Fruit fly (Drosophila melanogaster) whole organism, embryonic: ENCODE measurements around the gene ple.

Experiments
- BEAF-32 ChIP-seq: fragments of 200-800 bp; sonication (Bioruptor generic); optimal IDR thresholded peaks from 3 replicates; lab custom pipeline; 2017; ENCODE audit warnings: missing biosample characterization, missing genetic modification characterization, mild to moderate bottlenecking, moderate library complexity, missing genetic modification reagents
- CG10462 ChIP-seq: fragments of 200-800 bp; sonication (Bioruptor generic); optimal IDR thresholded peaks from 2 replicates; lab custom pipeline; 2016; ENCODE audit warnings: missing biosample characterization, missing genetic modification characterization
- CG11723 ChIP-seq: fragments of 200-800 bp; sonication (Bioruptor generic); optimal IDR thresholded peaks from 2 replicates; lab custom pipeline; 2017; ENCODE audit warnings: missing biosample characterization, mild to moderate bottlenecking, missing genetic modification characterization
- CG12155 ChIP-seq: fragments of 200-800 bp; sonication (Bioruptor generic); optimal IDR thresholded peaks from 3 replicates; lab custom pipeline; 2016; ENCODE audit warnings: missing biosample characterization, missing genetic modification characterization
- CG13424 ChIP-seq: fragments of 200-800 bp; sonication (Bioruptor generic); optimal IDR thresholded peaks from 2 replicates; lab custom pipeline; 2019; ENCODE audit warnings: missing biosample characterization, mild to moderate bottlenecking, missing genetic modification characterization, moderate library complexity
- CG13775 ChIP-seq: fragments of 200-800 bp; sonication (Bioruptor generic); optimal IDR thresholded peaks from 3 replicates; lab custom pipeline; 2017; ENCODE audit warnings: missing biosample characterization, mild to moderate bottlenecking, missing genetic modification characterization
- CG14014 ChIP-seq: fragments of 200-800 bp; sonication (Bioruptor generic); IDR thresholded peaks from 2 replicates; pipeline ENCODE4 v1.3.6; 2022; ENCODE audit warnings: missing biosample characterization, missing genetic modification characterization
- CG14441 ChIP-seq: fragments of 200-800 bp; sonication (Bioruptor generic); IDR thresholded peaks from 2 replicates; pipeline ENCODE4 v1.3.6; 2022; ENCODE audit warnings: missing biosample characterization, missing genetic modification characterization
- CG16779 ChIP-seq: fragments of 200-800 bp; sonication (Bioruptor generic); IDR thresholded peaks from 2 replicates; pipeline ENCODE4 v1.3.6; 2022; ENCODE audit warnings: missing biosample characterization, missing genetic modification characterization
- CG17359 ChIP-seq: fragments of 200-800 bp; sonication (Bioruptor generic); optimal IDR thresholded peaks from 3 replicates; lab custom pipeline; 2018; ENCODE audit warnings: missing biosample characterization, mild to moderate bottlenecking, missing genetic modification characterization, moderate library complexity
- CG17829 ChIP-seq: fragments of 200-800 bp; optimal IDR thresholded peaks from 2 replicates; lab custom pipeline; 2019; ENCODE audit warnings: missing biosample characterization, mild to moderate bottlenecking, missing genetic modification characterization, moderate library complexity
- CG2678 ChIP-seq: fragments of 200-800 bp; sonication (Bioruptor generic); optimal IDR thresholded peaks from 3 replicates; lab custom pipeline; 2019; ENCODE audit warnings: missing biosample characterization, mild to moderate bottlenecking, missing genetic modification characterization, moderate library complexity
- CG2712 ChIP-seq: fragments of 200-800 bp; optimal IDR thresholded peaks from 3 replicates; lab custom pipeline; 2019; ENCODE audit warnings: missing biosample characterization, mild to moderate bottlenecking, missing genetic modification characterization, moderate library complexity
- CG3838 ChIP-seq: fragments of 200-800 bp; sonication (Bioruptor generic); optimal IDR thresholded peaks from 3 replicates; lab custom pipeline; 2016; ENCODE audit warnings: missing biosample characterization, missing genetic modification characterization
- CG3847 ChIP-seq: fragments of 200-800 bp; sonication (Bioruptor generic); IDR thresholded peaks from 2 replicates; pipeline ENCODE4 v1.3.6; 2022; ENCODE audit warnings: missing biosample characterization, missing genetic modification characterization
- CG5180 ChIP-seq: fragments of 200-800 bp; sonication (Bioruptor generic); optimal IDR thresholded peaks from 3 replicates; lab custom pipeline; 2017; ENCODE audit warnings: missing biosample characterization, missing genetic modification characterization, mild to moderate bottlenecking, moderate library complexity, missing genetic modification reagents
- CG6175 ChIP-seq: fragments of 200-800 bp; sonication (Bioruptor generic); IDR thresholded peaks from 3 replicates; pipeline ENCODE4 v1.3.6; 2022; ENCODE audit warnings: missing biosample characterization, missing genetic modification characterization
- CG6791 ChIP-seq: fragments of 200-800 bp; sonication (Bioruptor generic); IDR thresholded peaks from 3 replicates; pipeline ENCODE4 v1.3.6; 2022; ENCODE audit warnings: missing biosample characterization, missing genetic modification characterization; ENCODE audit not compliant: partially characterized antibody
- CG7963 ChIP-seq: fragments of 200-800 bp; sonication (Bioruptor generic); IDR thresholded peaks from 3 replicates; pipeline ENCODE4 v1.3.6; 2022; ENCODE audit warnings: missing biosample characterization, missing genetic modification characterization; ENCODE audit not compliant: partially characterized antibody
- CG8944 ChIP-seq: fragments of 200-800 bp; sonication (Bioruptor generic); optimal IDR thresholded peaks from 3 replicates; lab custom pipeline; 2016; ENCODE audit warnings: missing biosample characterization, missing genetic modification characterization
- CHES-1-like ChIP-seq: fragments of 200-800 bp; sonication (Bioruptor generic); optimal IDR thresholded peaks from 2 replicates; lab custom pipeline; 2016; ENCODE audit warnings: missing biosample characterization, missing genetic modification characterization
- Chrac-16 ChIP-seq: fragments of 200-800 bp; sonication (Bioruptor generic); optimal IDR thresholded peaks from 3 replicates; lab custom pipeline; 2016; ENCODE audit warnings: missing biosample characterization, missing genetic modification characterization
- Deaf1 ChIP-seq: fragments of 200-800 bp; optimal IDR thresholded peaks from 3 replicates; lab custom pipeline; 2019; ENCODE audit warnings: missing biosample characterization, mild to moderate bottlenecking, missing genetic modification characterization, moderate library complexity
- Dp ChIP-seq: fragments of 200-800 bp; sonication (Bioruptor generic); optimal IDR thresholded peaks from 2 replicates; lab custom pipeline; 2018; ENCODE audit warnings: missing biosample characterization, mild to moderate bottlenecking, missing genetic modification characterization, moderate library complexity
- Drgx ChIP-seq: fragments of 200-800 bp; sonication (Bioruptor generic); IDR thresholded peaks from 2 replicates; pipeline ENCODE4 v1.3.6; 2022; ENCODE audit warnings: missing biosample characterization, missing genetic modification characterization
- HHEX ChIP-seq: fragments of 200-800 bp; sonication (Bioruptor generic); optimal IDR thresholded peaks from 3 replicates; lab custom pipeline; 2017; ENCODE audit warnings: missing biosample characterization, mild to moderate bottlenecking, missing genetic modification characterization, missing genetic modification reagents
- Hr51 ChIP-seq, 2 experiments: fragments of 200-800 bp; sonication (Bioruptor generic); optimal IDR thresholded peaks; 2 replicates in 1 of 2; 3 replicates in 1 of 2; lab custom pipeline; 2016 to 2018; ENCODE audit warnings: missing biosample characterization in 2 of 2, missing genetic modification characterization in 2 of 2, mild to moderate bottlenecking in 1 of 2, moderate library complexity in 1 of 2
- Med ChIP-seq: fragments of 200-800 bp; sonication (Bioruptor generic); peaks from one replicate; lab custom pipeline; 2016; ENCODE audit warnings: missing biosample characterization, missing genetic modification characterization, mild to moderate bottlenecking, inconsistent platforms, moderate library complexity
- Nf-YB ChIP-seq: fragments of 200-800 bp; sonication (Bioruptor generic); optimal IDR thresholded peaks from 3 replicates; lab custom pipeline; 2019; ENCODE audit warnings: missing biosample characterization, mild to moderate bottlenecking, missing genetic modification characterization, moderate library complexity
- Nf-YC ChIP-seq: fragments of 200-800 bp; optimal IDR thresholded peaks from 3 replicates; lab custom pipeline; 2019; ENCODE audit warnings: missing biosample characterization, mild to moderate bottlenecking, missing genetic modification characterization, moderate library complexity
- Taf1 ChIP-seq: fragments of 200-800 bp; sonication (Bioruptor generic); IDR thresholded peaks from 2 replicates; pipeline ENCODE4 v1.3.6; 2022; ENCODE audit warnings: missing biosample characterization, missing genetic modification characterization
- ac ChIP-seq: fragments of 200-800 bp; sonication (Bioruptor generic); optimal IDR thresholded peaks from 3 replicates; lab custom pipeline; 2017; ENCODE audit warnings: missing biosample characterization, mild to moderate bottlenecking, missing genetic modification characterization
- cato ChIP-seq: fragments of 200-800 bp; sonication (Bioruptor generic); optimal IDR thresholded peaks from 2 replicates; lab custom pipeline; 2016; ENCODE audit warnings: missing biosample characterization, missing genetic modification characterization, borderline replicate concordance
- dpn ChIP-seq, 2 experiments: fragments of 200-800 bp; sonication (Bioruptor generic); optimal IDR thresholded peaks; 3 replicates each; lab custom pipeline; 2016; ENCODE audit warnings: missing biosample characterization in 2 of 2, missing genetic modification characterization in 2 of 2
- h ChIP-seq: fragments of >200 bp; optimal IDR thresholded peaks from 2 replicates; lab custom pipeline; 2017
- ham ChIP-seq: fragments of 200-800 bp; sonication (Bioruptor generic); IDR thresholded peaks from 2 replicates; pipeline ENCODE4 v1.3.6; 2022; ENCODE audit warnings: missing biosample characterization, missing genetic modification characterization
- hbn ChIP-seq: fragments of 200-800 bp; sonication (Bioruptor generic); IDR thresholded peaks from 2 replicates; pipeline ENCODE4 v1.3.6; 2022; ENCODE audit warnings: missing biosample characterization, missing genetic modification characterization; ENCODE audit not compliant: partially characterized antibody
- hth ChIP-seq: fragments of >200 bp; optimal IDR thresholded peaks from 2 replicates; lab custom pipeline; 2017; ENCODE audit warnings: inconsistent platforms
- jing ChIP-seq: fragments of 200-800 bp; sonication (Bioruptor generic); optimal IDR thresholded peaks from 2 replicates; lab custom pipeline; 2018; ENCODE audit warnings: missing biosample characterization, mild to moderate bottlenecking, missing genetic modification characterization
- mld ChIP-seq: fragments of 200-800 bp; sonication (Bioruptor generic); IDR thresholded peaks from 3 replicates; pipeline ENCODE4 v1.3.6; 2022; ENCODE audit warnings: missing biosample characterization, missing genetic modification characterization; ENCODE audit not compliant: partially characterized antibody
- odd ChIP-seq: fragments of 200-800 bp; sonication (Bioruptor generic); optimal IDR thresholded peaks from 2 replicates; lab custom pipeline; 2017; ENCODE audit warnings: missing biosample characterization, mild to moderate bottlenecking, missing genetic modification characterization
- peb ChIP-seq: fragments of 200-800 bp; sonication (Bioruptor generic); IDR thresholded peaks from 2 replicates; pipeline ENCODE4 v1.3.6; 2022; ENCODE audit warnings: missing biosample characterization, missing genetic modification characterization
- phol ChIP-seq: fragments of 200-800 bp; sonication (Bioruptor generic); optimal IDR thresholded peaks from 3 replicates; lab custom pipeline; 2018; ENCODE audit warnings: missing biosample characterization, mild to moderate bottlenecking, missing genetic modification characterization, moderate library complexity
- sisA ChIP-seq: fragments of 200-800 bp; sonication (Bioruptor generic); IDR thresholded peaks from 2 replicates; pipeline ENCODE4 v1.3.6; 2022; ENCODE audit warnings: missing biosample characterization, missing genetic modification characterization
- sr ChIP-seq: fragments of 200-800 bp; sonication (Bioruptor generic); IDR thresholded peaks from 3 replicates; pipeline ENCODE4 v1.3.6; 2022; ENCODE audit warnings: missing biosample characterization, missing genetic modification characterization
- stc ChIP-seq: fragments of 200-800 bp; sonication (Bioruptor generic); IDR thresholded peaks from 2 replicates; pipeline ENCODE4 v1.3.6; 2022; ENCODE audit warnings: missing biosample characterization, missing genetic modification characterization
- tx ChIP-seq: fragments of 200-800 bp; sonication (Bioruptor generic); optimal IDR thresholded peaks from 2 replicates; lab custom pipeline; 2016; ENCODE audit warnings: missing biosample characterization, missing genetic modification characterization
- wor ChIP-seq: fragments of 200-800 bp; sonication (Bioruptor generic); IDR thresholded peaks from 2 replicates; pipeline ENCODE4 v1.3.6; 2022; ENCODE audit warnings: missing biosample characterization, missing genetic modification characterization
- z ChIP-seq: fragments of 200-800 bp; sonication (Bioruptor generic); IDR thresholded peaks from 3 replicates; pipeline ENCODE4 v1.3.6; 2022; ENCODE audit warnings: missing biosample characterization, missing genetic modification characterization

ple gene

DNA sequence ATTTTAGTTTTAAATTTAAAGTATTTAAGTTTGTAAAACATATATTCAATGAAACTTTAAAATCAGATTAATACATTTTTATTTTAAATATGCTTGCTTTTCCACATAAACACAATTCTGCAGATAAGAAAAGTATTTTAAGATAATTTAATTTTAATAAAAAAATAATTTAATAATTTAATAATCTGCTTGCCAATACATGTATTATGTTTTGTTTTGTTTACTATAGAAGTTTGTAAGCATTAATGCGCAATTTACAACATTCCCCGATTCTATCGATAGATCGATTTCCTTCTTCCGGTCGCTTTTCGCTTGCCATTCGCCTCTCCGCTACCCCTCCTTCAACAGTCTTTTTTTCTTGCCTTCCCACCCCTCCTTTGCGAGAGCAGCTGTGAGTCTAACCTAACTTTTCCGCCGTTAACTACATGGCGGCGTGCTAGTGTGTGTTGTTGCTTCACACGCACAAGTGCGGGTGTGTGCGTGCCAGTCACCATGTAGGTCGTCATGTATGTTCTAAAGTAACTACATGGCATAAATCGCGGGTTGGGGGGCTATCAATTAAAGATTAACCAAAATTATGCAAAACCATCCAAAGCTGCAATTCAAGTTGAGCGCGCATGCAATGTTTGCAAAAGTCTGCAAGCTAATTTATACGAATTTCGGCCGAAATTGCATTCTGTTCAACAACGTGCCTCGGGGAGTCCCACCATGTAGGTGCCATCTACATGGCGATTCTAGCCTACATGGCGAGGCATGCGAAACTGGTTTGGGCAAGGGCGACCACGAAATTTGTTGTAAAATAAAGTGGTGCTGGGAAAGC is 24.2 kb upstream of the ple start (continued):
- peak; percentile 11 for TF ChIP-seq odd (GFP tag; lab: Kevin White, UChicago)
- no peak for TF ChIP-seq CG17829
- TF ChIP-seq wor (GFP tag; lab: Robert Waterston, UW) = no peak
- peak; percentile 44 for TF ChIP-seq HHEX (GFP tag; lab: Kevin White, UChicago)
- no peak for TF ChIP-seq CG2678 (tag; lab: Kevin White, UChicago)
- no peak for TF ChIP-seq tx (GFP tag; lab: Kevin White, UChicago)
- peak; percentile 16 for TF ChIP-seq CG2712 (tag; lab: Kevin White, UChicago)
- TF ChIP-seq Hr51 (GFP tag; optimal IDR thresholded peaks at IDR 0.05; lab: Kevin White, UChicago) = peak in 1 of 2 experiments; percentile 6
- peak; percentile 28 for TF ChIP-seq phol (tag; lab: Kevin White, UChicago)
- peak; percentile 62 for TF ChIP-seq CG13775 (GFP tag; lab: Kevin White, UChicago)
- peak; percentile 43 for TF ChIP-seq CG13424 (tag; lab: Kevin White, UChicago)
- TF ChIP-seq hth (lab: Kevin White, UChicago) = no peak
- no peak for TF ChIP-seq hbn
- TF ChIP-seq CG3838 = no peak
- no peak for TF ChIP-seq CG8944 (GFP tag; lab: Kevin White, UChicago)
- no peak for TF ChIP-seq CG11723 (GFP tag; lab: Kevin White, UChicago)
- TF ChIP-seq mld = peak; percentile 31; the same call in 1 of the 3 replicates
- peak; percentile 29; the same call in 1 of the 3 replicates for TF ChIP-seq CG6791 (GFP tag; lab: Robert Waterston, UW)
- no peak for TF ChIP-seq ham (GFP tag; lab: Robert Waterston, UW)
- TF ChIP-seq dpn (GFP tag; optimal IDR thresholded peaks at IDR 0.05; lab: Kevin White, UChicago) = no peak
- TF ChIP-seq Med (GFP tag; lab: Kevin White, UChicago) = peak; percentile 88
- TF ChIP-seq cato (GFP tag; lab: Kevin White, UChicago) = no peak
- no peak for TF ChIP-seq Dp (GFP tag; lab: Kevin White, UChicago)
- TF ChIP-seq jing = no peak
- no peak for TF ChIP-seq CG12155 (GFP tag; lab: Kevin White, UChicago)
- no peak for TF ChIP-seq Taf1
- TF ChIP-seq sisA (GFP tag; lab: Robert Waterston, UW) = no peak
- peak; percentile 66 for TF ChIP-seq BEAF-32 (GFP tag; lab: Kevin White, UChicago)
- peak; percentile 29 for TF ChIP-seq Nf-YC (tag; lab: Kevin White, UChicago)
- no peak for TF ChIP-seq h (lab: Kevin White, UChicago)
- no peak for TF ChIP-seq sr (GFP tag; lab: Robert Waterston, UW)
- no peak; the same call in 1 of the 2 replicates for TF ChIP-seq CG14441 (GFP tag; lab: Robert Waterston, UW)
- peak; percentile 60 for TF ChIP-seq CHES-1-like (GFP tag; lab: Kevin White, UChicago)
- no peak for TF ChIP-seq CG5180 (GFP tag; lab: Kevin White, UChicago)
- no peak for TF ChIP-seq CG16779 (GFP tag; lab: Robert Waterston, UW)
- TF ChIP-seq ac (GFP tag; lab: Kevin White, UChicago) = no peak
- no peak for TF ChIP-seq CG17359
- no peak for TF ChIP-seq stc (GFP tag; lab: Robert Waterston, UW)
- no peak for TF ChIP-seq CG10462 (GFP tag; lab: Kevin White, UChicago)
- 0 out of 3 replicates have a peak, but pooled peaks have one; percentile 66 for TF ChIP-seq CG6175 (GFP tag; lab: Robert Waterston, UW)
- no peak for TF ChIP-seq z (GFP tag; lab: Robert Waterston, UW)
- TF ChIP-seq Drgx (GFP tag; lab: Robert Waterston, UW) = peak; percentile 13; the same call in 1 of the 2 replicates
- TF ChIP-seq Deaf1 (tag; lab: Kevin White, UChicago) = no peak
- TF ChIP-seq Nf-YB (GFP tag; lab: Kevin White, UChicago) = no peak
- TF ChIP-seq peb (GFP tag; lab: Robert Waterston, UW) = no peak
- TF ChIP-seq CG7963 (GFP tag; lab: Robert Waterston, UW) = 0 out of 3 replicates have a peak, but pooled peaks have one; percentile 10
- TF ChIP-seq Chrac-16 = no peak
- TF ChIP-seq CG14014 = peak; percentile 6; the same call in 1 of the 2 replicates
- TF ChIP-seq CG3847 (GFP tag; lab: Robert Waterston, UW) = no peak
